Fruit fly (Drosophila melanogaster): ENCODE results near the gene Obp19d.
A peak's percentile ranks its signal among the peaks of the same experiment; 100 is the strongest.

Gene Obp19d

dm6 chrX:20394066-20394913, 25.1 kb upstream of the Obp19d start, which contains the start of gene HERC2:
TSS of gene HERC2 (plus strand) at chrX:20394395.
- TF ChIP-seq OdsH (GFP tag; optimal IDR thresholded peaks at IDR 0.05) (no peak), Hr78 (GFP tag; optimal IDR thresholded peaks at IDR 0.05) (no peak), ey (GFP tag; optimal IDR thresholded peaks at IDR 0.05) (peak; percentile 51), Sp1 (GFP tag; optimal IDR thresholded peaks at IDR 0.05) (peak; percentile 20), foxo (GFP tag; optimal IDR thresholded peaks at IDR 0.05) (peak in 1 of 2 experiments; percentile 52), br (GFP tag; optimal IDR thresholded peaks at IDR 0.05) (no peak), h (GFP tag; optimal IDR thresholded peaks at IDR 0.05) (peak; percentile 40), Hr83 (GFP tag; optimal IDR thresholded peaks at IDR 0.05; ENCODE audit: poor library complexity, severe bottlenecking) (peak; percentile 2), CG32264 (GFP tag; optimal IDR thresholded peaks at IDR 0.05) (no peak), rgr (GFP tag; optimal IDR thresholded peaks at IDR 0.05) (no peak), CG9705 (GFP tag; optimal IDR thresholded peaks at IDR 0.05) (no peak), usp (GFP tag; optimal IDR thresholded peaks at IDR 0.05) (no peak), HLH106 (tag; optimal IDR thresholded peaks at IDR 0.05) (peak; percentile 68), woc (GFP tag; optimal IDR thresholded peaks at IDR 0.05) (peak; percentile 68), fru (GFP tag; optimal IDR thresholded peaks at IDR 0.05) (peak; percentile 21), psq (GFP tag; optimal IDR thresholded peaks at IDR 0.05) (peak; percentile 28), Dif (GFP tag; optimal IDR thresholded peaks at IDR 0.05; ENCODE audit: partially characterized antibody) (no peak), N (GFP tag; optimal IDR thresholded peaks at IDR 0.05) (no peak)

dm6 chrX:20411635-20412034, 7.8 kb upstream of the Obp19d start:
- TF ChIP-seq Vsx2 (GFP tag; optimal IDR thresholded peaks at IDR 0.05; ENCODE audit: partially characterized antibody) = no peak
- TF ChIP-seq woc (GFP tag; optimal IDR thresholded peaks at IDR 0.05) = no peak
- no peak for TF ChIP-seq brk (GFP tag; optimal IDR thresholded peaks at IDR 0.05)
- TF ChIP-seq Sp1 (GFP tag; optimal IDR thresholded peaks at IDR 0.05) = no peak
- TF ChIP-seq N (GFP tag; optimal IDR thresholded peaks at IDR 0.05) = no peak
- TF ChIP-seq rgr (GFP tag; optimal IDR thresholded peaks at IDR 0.05) = no peak
- TF ChIP-seq CrebA (GFP tag; optimal IDR thresholded peaks at IDR 0.05; ENCODE audit: borderline replicate concordance) = no peak
- TF ChIP-seq dsf (GFP tag; optimal IDR thresholded peaks at IDR 0.05; ENCODE audit: borderline replicate concordance) = no peak
- no peak for TF ChIP-seq psq (GFP tag; optimal IDR thresholded peaks at IDR 0.05)
- no peak for TF ChIP-seq HLH106 (tag; optimal IDR thresholded peaks at IDR 0.05)
- no peak for TF ChIP-seq fru (GFP tag; optimal IDR thresholded peaks at IDR 0.05)
- TF ChIP-seq Hr83 (GFP tag; optimal IDR thresholded peaks at IDR 0.05; ENCODE audit: poor library complexity, severe bottlenecking) = no peak
- TF ChIP-seq Abd-B (GFP tag; optimal IDR thresholded peaks at IDR 0.05) = no peak

dm6 chrX:20413481-20413880, 5.9 kb upstream of the Obp19d start, which contains the start of gene CG15459:
TSS of gene CG15459 (minus strand) at chrX:20413581.
- TF ChIP-seq Vsx2 (GFP tag; optimal IDR thresholded peaks at IDR 0.05; ENCODE audit: partially characterized antibody) = no peak
- no peak for TF ChIP-seq foxo (GFP tag; optimal IDR thresholded peaks at IDR 0.05)
- no peak for TF ChIP-seq br (GFP tag; optimal IDR thresholded peaks at IDR 0.05)
- no peak for TF ChIP-seq Sp1 (GFP tag; optimal IDR thresholded peaks at IDR 0.05)
- TF ChIP-seq dmrt93B (GFP tag; optimal IDR thresholded peaks at IDR 0.05) = no peak
- TF ChIP-seq HLH106 (tag; optimal IDR thresholded peaks at IDR 0.05) = no peak
- no peak for TF ChIP-seq sv (GFP tag; optimal IDR thresholded peaks at IDR 0.05)
- TF ChIP-seq tai (GFP tag; optimal IDR thresholded peaks at IDR 0.05) = no peak

dm6 chrX:20414099-20414498, 5.3 kb upstream of the Obp19d start, which contains the start of gene CG15458:
TSS of gene CG15458 (minus strand) at chrX:20414199.
- TF ChIP-seq psq (GFP tag; optimal IDR thresholded peaks at IDR 0.05) (no peak), ey (GFP tag; optimal IDR thresholded peaks at IDR 0.05) (no peak), CG32264 (GFP tag; optimal IDR thresholded peaks at IDR 0.05) (no peak), GATAd (GFP tag; optimal IDR thresholded peaks at IDR 0.05) (no peak), Dif (GFP tag; optimal IDR thresholded peaks at IDR 0.05; ENCODE audit: partially characterized antibody) (no peak), pan (optimal IDR thresholded peaks at IDR 0.05) (no peak), HLH106 (tag; optimal IDR thresholded peaks at IDR 0.05) (no peak), foxo (GFP tag; optimal IDR thresholded peaks at IDR 0.05) (no peak), Sp1 (GFP tag; optimal IDR thresholded peaks at IDR 0.05) (no peak), Jra (GFP tag; optimal IDR thresholded peaks at IDR 0.05) (no peak), Vsx2 (GFP tag; optimal IDR thresholded peaks at IDR 0.05; ENCODE audit: partially characterized antibody) (no peak), h (GFP tag; optimal IDR thresholded peaks at IDR 0.05) (no peak), Rel (GFP tag; optimal IDR thresholded peaks at IDR 0.05) (no peak), Rel (tag; optimal IDR thresholded peaks at IDR 0.05) (no peak), fru (GFP tag; optimal IDR thresholded peaks at IDR 0.05) (no peak), jim (GFP tag; optimal IDR thresholded peaks at IDR 0.05) (no peak)

All from whole organism, wandering third instar larva.